Fruit fly (Drosophila melanogaster): ENCODE results near the gene Phae1.

dm6 chr2L:12091522-12091921 is 17.7 kb upstream of the Phae1 start, which contains the start of gene Pex19:
- no peak for TF ChIP-seq psq (optimal IDR thresholded peaks at IDR 0.05)
- TF ChIP-seq Dll (optimal IDR thresholded peaks at IDR 0.05), result no peak
- TF ChIP-seq pan (optimal IDR thresholded peaks at IDR 0.05), result no peak
- TF ChIP-seq CG8478 (optimal IDR thresholded peaks at IDR 0.05), result no peak
- no peak for TF ChIP-seq usp (GFP tag; optimal IDR thresholded peaks at IDR 0.05)

All from whole organism.